Fruit fly (Drosophila melanogaster): ENCODE data around the gene CG13643.

dm6 chr3R:24886470-24886869 is 19.3 kb downstream of the CG13643 start:
- TF ChIP-seq vvl (GFP tag; IDR thresholded peaks at IDR 0.05) (no peak), nmo (GFP tag; optimal IDR thresholded peaks at IDR 0.05) (no peak), sug (tag; optimal IDR thresholded peaks at IDR 0.05) (no peak), Lhr (GFP tag; optimal IDR thresholded peaks at IDR 0.05) (no peak), unpg (GFP tag; optimal IDR thresholded peaks at IDR 0.05) (no peak), Dfd (GFP tag; optimal IDR thresholded peaks at IDR 0.05) (no peak)
